Fruit fly (Drosophila melanogaster): ENCODE data around the gene CG31142.

DNA sequence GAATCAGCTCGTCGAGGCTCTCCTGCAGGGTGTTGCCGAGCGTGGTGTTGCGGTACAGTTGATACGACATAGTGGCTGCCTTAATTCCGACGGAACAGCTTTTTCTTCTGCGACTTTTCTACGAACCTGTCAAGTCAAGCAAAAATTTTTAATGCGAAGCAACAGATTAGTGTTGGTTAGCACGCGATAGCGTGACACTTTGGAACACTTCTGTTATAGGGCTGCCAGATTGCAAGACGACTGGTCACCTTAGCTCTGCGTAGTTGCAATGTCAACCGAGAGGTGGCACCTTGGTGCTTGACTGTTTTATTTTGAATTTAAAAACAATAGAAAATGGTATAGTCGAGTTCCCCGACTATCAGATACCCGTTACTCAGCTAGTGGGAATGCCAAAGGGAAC, 38.2 kb upstream of the CG31142 start, which contains the start of gene TfIIA-S:
- no peak for TF ChIP-seq rn (GFP tag; IDR thresholded peaks at IDR 0.05)
- no peak for TF ChIP-seq D1 (tag; optimal IDR thresholded peaks at IDR 0.05)
- TF ChIP-seq Ets98B (GFP tag; IDR thresholded peaks at IDR 0.05) = no peak

All from whole organism, pupa.